Fruit fly (Drosophila melanogaster) whole organism, embryonic: ENCODE results near the gene St2.
A peak's percentile ranks its signal among the peaks of the same experiment; 100 is the strongest.

Experiments
- Bgb ChIP-seq: fragments of 200-800 bp; sonication (Bioruptor generic); IDR thresholded peaks from 2 replicates; pipeline ENCODE4 v1.3.6; 2022; ENCODE audit warnings: missing biosample characterization, missing genetic modification characterization; ENCODE audit not compliant: partially characterized antibody
- CG10366 ChIP-seq: fragments of 200-800 bp; sonication (Bioruptor generic); IDR thresholded peaks from 2 replicates; pipeline ENCODE4 v1.3.6; 2022; ENCODE audit warnings: missing biosample characterization, missing genetic modification characterization
- CG10431 ChIP-seq: fragments of 200-800 bp; sonication (Bioruptor generic); optimal IDR thresholded peaks from 3 replicates; lab custom pipeline; 2018; ENCODE audit warnings: missing biosample characterization, mild to moderate bottlenecking, missing genetic modification characterization
- CG12155 ChIP-seq: fragments of 200-800 bp; sonication (Bioruptor generic); optimal IDR thresholded peaks from 3 replicates; lab custom pipeline; 2016; ENCODE audit warnings: missing biosample characterization, missing genetic modification characterization
- CG12659 ChIP-seq: fragments of 200-800 bp; sonication (Bioruptor generic); optimal IDR thresholded peaks from 3 replicates; lab custom pipeline; 2017; ENCODE audit warnings: mild to moderate bottlenecking, missing biosample characterization, missing genetic modification reagents, missing genetic modification characterization
- CG13775 ChIP-seq: fragments of 200-800 bp; sonication (Bioruptor generic); optimal IDR thresholded peaks from 3 replicates; lab custom pipeline; 2017; ENCODE audit warnings: missing biosample characterization, mild to moderate bottlenecking, missing genetic modification characterization
- CG14050 ChIP-seq: fragments of 200-800 bp; sonication (Bioruptor generic); IDR thresholded peaks from 3 replicates; pipeline ENCODE4 v1.3.6; 2022; ENCODE audit warnings: missing biosample characterization, missing genetic modification characterization
- CG14860 ChIP-seq: fragments of 200-800 bp; sonication (Bioruptor generic); IDR thresholded peaks from 3 replicates; pipeline ENCODE4 v1.3.6; 2022; ENCODE audit warnings: missing biosample characterization, missing genetic modification characterization; ENCODE audit not compliant: partially characterized antibody
- CG16779 ChIP-seq: fragments of 200-800 bp; sonication (Bioruptor generic); IDR thresholded peaks from 2 replicates; pipeline ENCODE4 v1.3.6; 2022; ENCODE audit warnings: missing biosample characterization, missing genetic modification characterization
- CG17385 ChIP-seq: fragments of 200-800 bp; sonication (Bioruptor generic); optimal IDR thresholded peaks from 3 replicates; lab custom pipeline; 2018; ENCODE audit warnings: missing biosample characterization, mild to moderate bottlenecking, missing genetic modification characterization
- CG17802 ChIP-seq: fragments of 200-800 bp; sonication (Bioruptor generic); optimal IDR thresholded peaks from 2 replicates; lab custom pipeline; 2018; ENCODE audit warnings: missing biosample characterization, mild to moderate bottlenecking, missing genetic modification characterization, moderate library complexity
- CG34422 ChIP-seq: fragments of 200-800 bp; sonication (Bioruptor generic); IDR thresholded peaks from 3 replicates; pipeline ENCODE4 v1.3.6; 2022; ENCODE audit warnings: missing biosample characterization, missing genetic modification characterization
- CG3847 ChIP-seq: fragments of 200-800 bp; sonication (Bioruptor generic); IDR thresholded peaks from 2 replicates; pipeline ENCODE4 v1.3.6; 2022; ENCODE audit warnings: missing biosample characterization, missing genetic modification characterization
- CG6272 ChIP-seq: fragments of 200-800 bp; sonication (Bioruptor generic); IDR thresholded peaks from 2 replicates; pipeline ENCODE4 v1.3.6; 2022; ENCODE audit warnings: missing biosample characterization, missing genetic modification characterization
- CG7839 ChIP-seq: fragments of 200-800 bp; sonication (Bioruptor generic); optimal IDR thresholded peaks from 3 replicates; lab custom pipeline; 2018; ENCODE audit warnings: missing biosample characterization, mild to moderate bottlenecking, missing genetic modification characterization, moderate library complexity
- CoRest ChIP-seq: fragments of 200-800 bp; sonication (Bioruptor generic); optimal IDR thresholded peaks from 3 replicates; lab custom pipeline; 2018; ENCODE audit warnings: missing biosample characterization, mild to moderate bottlenecking, missing genetic modification characterization, moderate library complexity
- Dref ChIP-seq: fragments of 200-800 bp; sonication (Bioruptor generic); IDR thresholded peaks from 2 replicates; pipeline ENCODE4 v1.3.6; 2022; ENCODE audit warnings: missing biosample characterization, missing genetic modification characterization
- Gug ChIP-seq: fragments of 200-800 bp; sonication (Bioruptor generic); IDR thresholded peaks from 4 replicates; pipeline ENCODE4 v1.3.6; 2022; ENCODE audit warnings: missing biosample characterization, missing genetic modification characterization
- H15 ChIP-seq: fragments of 200-800 bp; sonication (Bioruptor generic); IDR thresholded peaks from 3 replicates; pipeline ENCODE4 v1.3.6; 2022; ENCODE audit warnings: missing biosample characterization, missing genetic modification characterization
- HLH54F ChIP-seq: fragments of 200-800 bp; sonication (Bioruptor generic); optimal IDR thresholded peaks from 3 replicates; lab custom pipeline; 2016; ENCODE audit warnings: missing biosample characterization, missing genetic modification characterization
- Hey ChIP-seq: fragments of 200-800 bp; sonication (Bioruptor generic); optimal IDR thresholded peaks from 3 replicates; lab custom pipeline; 2018; ENCODE audit warnings: missing biosample characterization, mild to moderate bottlenecking, missing genetic modification characterization
- MESR4 ChIP-seq: fragments of 200-800 bp; sonication (Bioruptor generic); optimal IDR thresholded peaks from 2 replicates; lab custom pipeline; 2018; ENCODE audit warnings: missing biosample characterization, mild to moderate bottlenecking, missing genetic modification characterization, moderate library complexity
- Max ChIP-seq: fragments of 200-800 bp; sonication (Bioruptor generic); optimal IDR thresholded peaks from 2 replicates; lab custom pipeline; 2016; ENCODE audit warnings: missing biosample characterization, mild to moderate bottlenecking, missing genetic modification characterization
- Meics ChIP-seq: fragments of 200-800 bp; sonication (Bioruptor generic); optimal IDR thresholded peaks from 2 replicates; lab custom pipeline; 2017; ENCODE audit warnings: missing biosample characterization, mild to moderate bottlenecking, missing genetic modification characterization
- Nf-YA ChIP-seq: fragments of 200-800 bp; sonication (Bioruptor generic); IDR thresholded peaks from 2 replicates; pipeline ENCODE4 v1.3.6; 2022; ENCODE audit warnings: missing biosample characterization, missing genetic modification characterization
- Oaz ChIP-seq: fragments of 200-800 bp; sonication (Bioruptor generic); IDR thresholded peaks from 2 replicates; pipeline ENCODE4 v1.3.6; 2022; ENCODE audit warnings: missing biosample characterization, missing genetic modification characterization
- Rx ChIP-seq: fragments of 200-800 bp; sonication (Bioruptor generic); IDR thresholded peaks from 2 replicates; pipeline ENCODE4 v1.3.6; 2022; ENCODE audit warnings: missing biosample characterization, missing genetic modification characterization
- al ChIP-seq: fragments of 200-800 bp; sonication (Bioruptor generic); IDR thresholded peaks from 2 replicates; pipeline ENCODE4 v1.3.6; 2022; ENCODE audit warnings: missing biosample characterization, missing genetic modification characterization
- bcd ChIP-seq: fragments of 200-800 bp; sonication (Bioruptor generic); optimal IDR thresholded peaks from 2 replicates; lab custom pipeline; 2017; ENCODE audit warnings: missing biosample characterization, mild to moderate bottlenecking, missing genetic modification characterization
- cwo ChIP-seq: fragments of 200-800 bp; sonication (Bioruptor generic); optimal IDR thresholded peaks from 3 replicates; lab custom pipeline; 2017; ENCODE audit warnings: missing biosample characterization, missing genetic modification characterization, mild to moderate bottlenecking, moderate library complexity, missing genetic modification reagents
- danr ChIP-seq: fragments of 200-800 bp; sonication (Bioruptor generic); IDR thresholded peaks from 2 replicates; pipeline ENCODE4 v1.3.6; 2022; ENCODE audit warnings: missing biosample characterization, missing genetic modification characterization
- dpn ChIP-seq, 2 experiments: fragments of 200-800 bp; sonication (Bioruptor generic); optimal IDR thresholded peaks; 3 replicates each; lab custom pipeline; 2016; ENCODE audit warnings: missing biosample characterization in 2 of 2, missing genetic modification characterization in 2 of 2
- eve ChIP-seq, 2 experiments: fragments of >200 bp; optimal IDR thresholded peaks; 2 replicates each; lab custom pipeline; 2017; ENCODE audit warnings: missing biosample characterization in 2 of 2, missing genetic modification characterization in 2 of 2
- gce ChIP-seq: fragments of 200-800 bp; sonication (Bioruptor generic); IDR thresholded peaks from 3 replicates; pipeline ENCODE4 v1.3.6; 2022; ENCODE audit warnings: missing biosample characterization, missing genetic modification characterization
- hbn ChIP-seq: fragments of 200-800 bp; sonication (Bioruptor generic); IDR thresholded peaks from 2 replicates; pipeline ENCODE4 v1.3.6; 2022; ENCODE audit warnings: missing biosample characterization, missing genetic modification characterization; ENCODE audit not compliant: partially characterized antibody
- kay ChIP-seq: fragments of 200-800 bp; sonication (Bioruptor generic); optimal IDR thresholded peaks from 2 replicates; lab custom pipeline; 2016; ENCODE audit warnings: missing biosample characterization, missing genetic modification characterization
- kni ChIP-seq: fragments of 200-800 bp; sonication (Bioruptor generic); optimal IDR thresholded peaks from 3 replicates; lab custom pipeline; 2017; ENCODE audit warnings: mild to moderate bottlenecking, missing biosample characterization, missing genetic modification reagents, missing genetic modification characterization
- knrl ChIP-seq: fragments of 200-800 bp; sonication (Bioruptor generic); IDR thresholded peaks from 3 replicates; pipeline ENCODE4 v1.3.6; 2022; ENCODE audit warnings: missing biosample characterization, missing genetic modification characterization; ENCODE audit not compliant: partially characterized antibody
- lilli ChIP-seq: fragments of 200-800 bp; sonication (Bioruptor generic); optimal IDR thresholded peaks from 3 replicates; lab custom pipeline; 2016; ENCODE audit warnings: missing biosample characterization, missing genetic modification characterization
- nau ChIP-seq: fragments of 200-800 bp; sonication (Bioruptor generic); optimal IDR thresholded peaks from 3 replicates; lab custom pipeline; 2017; ENCODE audit warnings: missing biosample characterization, mild to moderate bottlenecking, missing genetic modification characterization, missing genetic modification reagents
- prd ChIP-seq, 3 experiments: fragments of >200 bp in 2 of 3; fragments of 200-800 bp in 1 of 3; sonication (Bioruptor generic) in 1 of 3; optimal IDR thresholded peaks in 2 of 3; IDR thresholded peaks in 1 of 3; 2 replicates in 2 of 3; 3 replicates in 1 of 3; pipeline versions ENCODE4 v1.3.6 to Lab custom; 2017 to 2022; ENCODE audit warnings: missing biosample characterization in 1 of 3, missing genetic modification characterization in 1 of 3
- salm ChIP-seq: fragments of 200-800 bp; sonication (Bioruptor generic); optimal IDR thresholded peaks from 2 replicates; lab custom pipeline; 2018; ENCODE audit warnings: missing biosample characterization, mild to moderate bottlenecking, missing genetic modification characterization
- slp2 ChIP-seq: fragments of 200-800 bp; sonication (Bioruptor generic); optimal IDR thresholded peaks from 2 replicates; lab custom pipeline; 2016; ENCODE audit warnings: missing biosample characterization, missing genetic modification characterization
- sr ChIP-seq: fragments of 200-800 bp; sonication (Bioruptor generic); IDR thresholded peaks from 3 replicates; pipeline ENCODE4 v1.3.6; 2022; ENCODE audit warnings: missing biosample characterization, missing genetic modification characterization
- stc ChIP-seq: fragments of 200-800 bp; sonication (Bioruptor generic); IDR thresholded peaks from 2 replicates; pipeline ENCODE4 v1.3.6; 2022; ENCODE audit warnings: missing biosample characterization, missing genetic modification characterization
- tgo ChIP-seq: fragments of 200-800 bp; sonication (Bioruptor generic); IDR thresholded peaks from 3 replicates; pipeline ENCODE4 v1.3.6; 2022; ENCODE audit warnings: missing biosample characterization, missing genetic modification characterization
- tin ChIP-seq: fragments of 200-800 bp; sonication (Bioruptor generic); optimal IDR thresholded peaks from 3 replicates; lab custom pipeline; 2016; ENCODE audit warnings: missing biosample characterization, missing genetic modification characterization
- zen2 ChIP-seq: fragments of 200-800 bp; sonication (Bioruptor generic); IDR thresholded peaks from 3 replicates; pipeline ENCODE4 v1.3.6; 2022; ENCODE audit warnings: missing biosample characterization, missing genetic modification characterization; ENCODE audit not compliant: partially characterized antibody
- zfh2 ChIP-seq: fragments of 200-800 bp; sonication (Bioruptor generic); optimal IDR thresholded peaks from 2 replicates; lab custom pipeline; 2016; ENCODE audit warnings: missing biosample characterization, missing genetic modification characterization

Gene St2

dm6 chr3R:9260421-9260973, 8.9 kb downstream of the St2 start, which contains the start of gene ATP6AP2 (continued):
- TF ChIP-seq kni (GFP tag; lab: Kevin White, UChicago) (peak; percentile 14), danr (GFP tag; lab: Robert Waterston, UW) (no peak), zen2 (GFP tag; lab: Robert Waterston, UW) (peak; percentile 48; the same call in 2 of the 3 replicates), Rx (no peak), slp2 (no peak), hbn (peak; percentile 77), gce (no peak), tgo (GFP tag; lab: Robert Waterston, UW) (peak; percentile 27; the same call in 1 of the 3 replicates), eve (GFP tag; optimal IDR thresholded peaks at IDR 0.05; lab: Kevin White, UChicago) (no peak), CG14860 (peak; percentile 76; the same call in 2 of the 3 replicates), CG17802 (tag; lab: Kevin White, UChicago) (no peak), CoRest (tag; lab: Kevin White, UChicago) (peak; percentile 67), MESR4 (GFP tag; lab: Kevin White, UChicago) (peak; percentile 99), CG17385 (GFP tag; lab: Kevin White, UChicago) (peak; percentile 38), Nf-YA (peak; percentile 53; the same call in 1 of the 2 replicates), bcd (peak; percentile 36), al (peak; percentile 50; the same call in 1 of the 2 replicates), prd (optimal IDR thresholded peaks at IDR 0.05; lab: Kevin White, UChicago) (no peak), prd (GFP tag; IDR thresholded peaks at IDR 0.05; lab: Robert Waterston, UW) (0 out of 3 replicates have a peak, but pooled peaks have one; percentile 32), nau (GFP tag; lab: Kevin White, UChicago) (no peak), CG6272 (GFP tag; lab: Robert Waterston, UW) (peak; percentile 28; the same call in 1 of the 2 replicates), CG12155 (GFP tag; lab: Kevin White, UChicago) (peak; percentile 52), CG10431 (GFP tag; lab: Kevin White, UChicago) (no peak), Hey (tag; lab: Kevin White, UChicago) (no peak), Max (GFP tag; lab: Kevin White, UChicago) (peak; percentile 47), sr (no peak), Oaz (no peak), cwo (GFP tag; lab: Kevin White, UChicago) (peak; percentile 19), Meics (GFP tag; lab: Kevin White, UChicago) (peak; percentile 55), CG3847 (peak; percentile 74), CG7839 (tag; lab: Kevin White, UChicago) (no peak), CG13775 (GFP tag; lab: Kevin White, UChicago) (peak; percentile 29), Bgb (GFP tag; lab: Robert Waterston, UW) (peak; percentile 86), CG10366 (GFP tag; lab: Robert Waterston, UW) (peak; percentile 35; the same call in 1 of the 2 replicates), HLH54F (GFP tag; lab: Kevin White, UChicago) (peak; percentile 25), dpn (GFP tag; optimal IDR thresholded peaks at IDR 0.05; lab: Kevin White, UChicago) (peak; percentile 33 to 69), stc (GFP tag; lab: Robert Waterston, UW) (no peak; the same call in 1 of the 2 replicates), tin (peak; percentile 58), CG12659 (GFP tag; lab: Kevin White, UChicago) (peak; percentile 85), lilli (GFP tag; lab: Kevin White, UChicago) (peak; percentile 58), knrl (peak; percentile 79), CG34422 (GFP tag; lab: Robert Waterston, UW) (peak; percentile 41; the same call in 1 of the 3 replicates), zfh2 (GFP tag; lab: Kevin White, UChicago) (peak; percentile 4), Gug (GFP tag; lab: Robert Waterston, UW) (no peak), Dref (peak; percentile 96), kay (GFP tag; lab: Kevin White, UChicago) (peak; percentile 30), salm (peak; percentile 50), CG16779 (GFP tag; lab: Robert Waterston, UW) (no peak), CG14050 (GFP tag; lab: Robert Waterston, UW) (no peak), H15 (GFP tag; lab: Robert Waterston, UW) (peak; percentile 52; the same call in 1 of the 3 replicates)
